Worm (Caenorhabditis elegans) whole organism, L4 larva: ENCODE data around the gene gpx-2.

Source experiments
- ceh-20 ChIP-seq: fragments of 200-800 bp; sonication (Bioruptor generic); IDR thresholded peaks from 2 replicates; pipeline ENCODE4 v1.3.6; 2022; ENCODE audit warnings: missing genetic modification reagents, missing genetic modification characterization, missing compliant biosample characterization
- fos-1 ChIP-seq: fragments of 150-350 bp; optimal IDR thresholded peaks from 2 replicates; lab custom pipeline; 2014; ENCODE audit warnings: missing biosample characterization, missing genetic modification characterization
- nhr-237 ChIP-seq: sonication (generic microtip); optimal IDR thresholded peaks from 2 replicates; lab custom pipeline; 2017; ENCODE audit warnings: missing biosample characterization, missing genetic modification characterization
- nhr-77 ChIP-seq: fragments of 150-350 bp; optimal IDR thresholded peaks from 2 replicates; lab custom pipeline; 2014; ENCODE audit warnings: missing biosample characterization, missing genetic modification characterization
- pqm-1 ChIP-seq: sonication (generic microtip); optimal IDR thresholded peaks from 2 replicates; lab custom pipeline; 2017; ENCODE audit warnings: missing biosample characterization, missing genetic modification characterization
- snpc-1.2 ChIP-seq: fragments of 200-800 bp; sonication (Bioruptor generic); IDR thresholded peaks from 2 replicates; pipeline ENCODE4 v1.3.6; 2022; ENCODE audit warnings: missing genetic modification reagents, missing genetic modification characterization, missing compliant biosample characterization
- vab-7 ChIP-seq: fragments of 200-800 bp; sonication (Bioruptor generic); IDR thresholded peaks from 2 replicates; pipeline ENCODE4 v1.3.6; 2022; ENCODE audit warnings: missing genetic modification reagents, missing genetic modification characterization, missing compliant biosample characterization

DNA sequence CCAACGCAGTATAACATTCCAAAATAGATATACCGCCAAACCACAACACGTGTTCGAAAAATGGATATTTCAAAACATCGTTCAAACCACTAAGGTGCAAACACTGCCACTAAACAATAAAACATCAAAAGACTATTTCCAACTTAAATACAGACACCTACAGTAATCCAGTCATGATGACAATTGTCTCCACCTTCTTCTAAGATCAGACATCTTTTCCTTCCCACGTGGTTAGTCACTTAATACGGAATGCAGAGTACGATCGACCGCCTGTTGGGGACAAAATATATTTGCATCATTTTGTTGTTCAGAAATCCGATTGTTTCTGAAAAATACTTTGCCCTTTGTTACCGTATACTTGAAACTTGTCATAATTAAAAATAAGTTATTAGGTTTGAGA is 25.3 kb upstream of the gpx-2 start:
- TF ChIP-seq snpc-1.2 (GFP tag; lab: Robert Waterston, UW), result no peak
- no peak for TF ChIP-seq pqm-1 (tag; lab: Kevin White, UChicago)
- no peak for TF ChIP-seq fos-1
- no peak for TF ChIP-seq nhr-237
- no peak for TF ChIP-seq vab-7 (GFP tag; lab: Robert Waterston, UW)
- no peak for TF ChIP-seq ceh-20 (GFP tag; lab: Robert Waterston, UW)
- no peak for TF ChIP-seq nhr-77 (tag; lab: Kevin White, UChicago)
